Fruit fly (Drosophila melanogaster) whole organism, embryonic: ENCODE results near the gene sit.

Source experiments
- CG11398 ChIP-seq: fragments of 200-800 bp; sonication (Bioruptor generic); optimal IDR thresholded peaks from 2 replicates; lab custom pipeline; 2016; ENCODE audit warnings: missing biosample characterization, missing genetic modification characterization
- CG11695 ChIP-seq: fragments of 200-800 bp; sonication (Bioruptor generic); IDR thresholded peaks from 3 replicates; pipeline ENCODE4 v1.3.6; 2022; ENCODE audit warnings: missing biosample characterization, missing genetic modification characterization
- CG12744 ChIP-seq: fragments of 200-800 bp; sonication (Bioruptor generic); optimal IDR thresholded peaks from 2 replicates; lab custom pipeline; 2016; ENCODE audit warnings: missing biosample characterization, missing genetic modification characterization
- CG17612 ChIP-seq: fragments of 200-800 bp; sonication (Bioruptor generic); IDR thresholded peaks from 2 replicates; pipeline ENCODE4 v1.3.6; 2022; ENCODE audit warnings: missing biosample characterization, missing genetic modification characterization
- CG18262 ChIP-seq: fragments of 200-800 bp; optimal IDR thresholded peaks from 3 replicates; lab custom pipeline; 2019; ENCODE audit warnings: missing biosample characterization, mild to moderate bottlenecking, missing genetic modification characterization, moderate library complexity
- CG2129 ChIP-seq: fragments of 200-800 bp; sonication (Bioruptor generic); IDR thresholded peaks from 2 replicates; pipeline ENCODE4 v1.3.6; 2022; ENCODE audit warnings: missing biosample characterization, missing genetic modification characterization; ENCODE audit not compliant: partially characterized antibody
- Lpt ChIP-seq: fragments of >200 bp; optimal IDR thresholded peaks from 2 replicates; lab custom pipeline; 2018; ENCODE audit warnings: missing biosample characterization, missing genetic modification characterization
- Mes4 ChIP-seq: fragments of 200-800 bp; sonication (Bioruptor generic); optimal IDR thresholded peaks from 2 replicates; lab custom pipeline; 2016; ENCODE audit warnings: missing biosample characterization, missing genetic modification characterization
- btn ChIP-seq: fragments of 200-800 bp; sonication (Bioruptor generic); optimal IDR thresholded peaks from 2 replicates; lab custom pipeline; 2016; ENCODE audit warnings: missing biosample characterization, missing genetic modification characterization
- caup ChIP-seq: fragments of 200-800 bp; sonication (Bioruptor generic); optimal IDR thresholded peaks from 3 replicates; lab custom pipeline; 2017; ENCODE audit warnings: missing biosample characterization, mild to moderate bottlenecking, missing genetic modification characterization, moderate library complexity; ENCODE audit not compliant: severe bottlenecking
- da ChIP-seq: fragments of 200-800 bp; sonication (Bioruptor generic); optimal IDR thresholded peaks from 2 replicates; lab custom pipeline; 2016; ENCODE audit warnings: missing biosample characterization, missing genetic modification characterization
- exex ChIP-seq: fragments of 200-800 bp; sonication (Bioruptor generic); optimal IDR thresholded peaks from 4 replicates; lab custom pipeline; 2018; ENCODE audit warnings: missing biosample characterization, mild to moderate bottlenecking, missing genetic modification characterization, moderate library complexity
- row ChIP-seq: fragments of 200-800 bp; sonication (Bioruptor generic); IDR thresholded peaks from 3 replicates; pipeline ENCODE4 v1.3.6; 2022; ENCODE audit warnings: missing biosample characterization, missing genetic modification characterization
- slou ChIP-seq: fragments of 200-800 bp; sonication (Bioruptor generic); optimal IDR thresholded peaks from 3 replicates; lab custom pipeline; 2016; ENCODE audit warnings: missing biosample characterization, missing genetic modification characterization

- no peak for TF ChIP-seq CG17612 (GFP tag; lab: Robert Waterston, UW)
- TF ChIP-seq CG11398 (GFP tag; lab: Kevin White, UChicago): no peak
- TF ChIP-seq CG18262 (tag; lab: Kevin White, UChicago): no peak
- TF ChIP-seq row: no peak
- no peak for TF ChIP-seq da (GFP tag; lab: Kevin White, UChicago)
- no peak for TF ChIP-seq slou (GFP tag; lab: Kevin White, UChicago)
- no peak for TF ChIP-seq btn (GFP tag; lab: Kevin White, UChicago)
- no peak for TF ChIP-seq CG12744
- TF ChIP-seq exex (tag; lab: Kevin White, UChicago): no peak
- no peak for TF ChIP-seq CG11695 (GFP tag; lab: Robert Waterston, UW)
- TF ChIP-seq caup: no peak
- TF ChIP-seq Lpt: no peak
- no peak for TF ChIP-seq Mes4
- no peak for TF ChIP-seq CG2129 (GFP tag; lab: Robert Waterston, UW)
These were observed 36.4 kb upstream of the sit start for dm6 chr3R:22598759-22599158.
